Fruit fly (Drosophila melanogaster) whole organism, embryonic: ENCODE measurements around the gene Doc2.

ENCODE experiments used
- CG11504 ChIP-seq: fragments of 200-800 bp; sonication (Bioruptor generic); optimal IDR thresholded peaks from 3 replicates; lab custom pipeline; 2019; ENCODE audit warnings: missing biosample characterization, mild to moderate bottlenecking, missing genetic modification characterization, moderate library complexity
- CG11696 ChIP-seq: fragments of 200-800 bp; sonication (Bioruptor generic); IDR thresholded peaks from 2 replicates; pipeline ENCODE4 v1.3.6; 2022; ENCODE audit warnings: missing biosample characterization, missing genetic modification characterization
- CG12769 ChIP-seq: fragments of 200-800 bp; sonication (Bioruptor generic); optimal IDR thresholded peaks from 2 replicates; lab custom pipeline; 2019; ENCODE audit warnings: missing biosample characterization, mild to moderate bottlenecking, missing genetic modification characterization, moderate library complexity
- CG13296 ChIP-seq: fragments of 200-800 bp; sonication (Bioruptor generic); optimal IDR thresholded peaks from 3 replicates; lab custom pipeline; 2018; ENCODE audit warnings: missing biosample characterization, mild to moderate bottlenecking, missing genetic modification characterization
- CG14014 ChIP-seq: fragments of 200-800 bp; sonication (Bioruptor generic); IDR thresholded peaks from 2 replicates; pipeline ENCODE4 v1.3.6; 2022; ENCODE audit warnings: missing biosample characterization, missing genetic modification characterization
- CG14441 ChIP-seq: fragments of 200-800 bp; sonication (Bioruptor generic); IDR thresholded peaks from 2 replicates; pipeline ENCODE4 v1.3.6; 2022; ENCODE audit warnings: missing biosample characterization, missing genetic modification characterization
- CG14667 ChIP-seq: fragments of 200-800 bp; sonication (Bioruptor generic); IDR thresholded peaks from 2 replicates; pipeline ENCODE4 v1.3.6; 2022; ENCODE audit warnings: missing biosample characterization, missing genetic modification characterization
- CG15514 ChIP-seq: fragments of 200-800 bp; sonication (Bioruptor generic); optimal IDR thresholded peaks from 3 replicates; lab custom pipeline; 2017; ENCODE audit warnings: missing biosample characterization, missing genetic modification characterization, mild to moderate bottlenecking, moderate library complexity, missing genetic modification reagents
- CG17385 ChIP-seq: fragments of 200-800 bp; sonication (Bioruptor generic); optimal IDR thresholded peaks from 3 replicates; lab custom pipeline; 2018; ENCODE audit warnings: missing biosample characterization, mild to moderate bottlenecking, missing genetic modification characterization
- CG3281 ChIP-seq: fragments of 200-800 bp; sonication (Bioruptor generic); optimal IDR thresholded peaks from 3 replicates; lab custom pipeline; 2017; ENCODE audit warnings: missing biosample characterization, mild to moderate bottlenecking, missing genetic modification characterization
- CG34376 ChIP-seq: fragments of 200-800 bp; sonication (Bioruptor generic); optimal IDR thresholded peaks from 2 replicates; lab custom pipeline; 2018; ENCODE audit warnings: missing biosample characterization, mild to moderate bottlenecking, missing genetic modification characterization
- CG4707 ChIP-seq: fragments of 200-800 bp; sonication (Bioruptor generic); optimal IDR thresholded peaks from 2 replicates; lab custom pipeline; 2018; ENCODE audit warnings: missing biosample characterization, mild to moderate bottlenecking, missing genetic modification characterization, moderate library complexity
- CG4730 ChIP-seq: fragments of 200-800 bp; sonication (Bioruptor generic); IDR thresholded peaks from 2 replicates; pipeline ENCODE4 v1.3.6; 2022; ENCODE audit warnings: missing biosample characterization, missing genetic modification characterization
- CG8388 ChIP-seq: fragments of 200-800 bp; sonication (Bioruptor generic); optimal IDR thresholded peaks from 2 replicates; lab custom pipeline; 2019; ENCODE audit warnings: missing biosample characterization, mild to moderate bottlenecking, missing genetic modification characterization, moderate library complexity
- CG8765 ChIP-seq: fragments of 200-800 bp; sonication (Bioruptor generic); IDR thresholded peaks from 2 replicates; pipeline ENCODE4 v1.3.6; 2022; ENCODE audit warnings: missing biosample characterization, missing genetic modification characterization
- CG9609 ChIP-seq: fragments of 200-800 bp; sonication (Bioruptor generic); optimal IDR thresholded peaks from 3 replicates; lab custom pipeline; 2016; ENCODE audit warnings: missing biosample characterization, missing genetic modification characterization
- CTCF ChIP-seq: fragments of 200-800 bp; sonication (Bioruptor generic); optimal IDR thresholded peaks from 2 replicates; lab custom pipeline; 2017; ENCODE audit warnings: missing biosample characterization, mild to moderate bottlenecking, missing genetic modification characterization, moderate library complexity
- CkIIα-i1 ChIP-seq: fragments of 200-800 bp; sonication (Bioruptor generic); IDR thresholded peaks from 2 replicates; pipeline ENCODE4 v1.3.6; 2022; ENCODE audit warnings: missing biosample characterization, missing genetic modification characterization
- CoRest ChIP-seq: fragments of 200-800 bp; sonication (Bioruptor generic); optimal IDR thresholded peaks from 3 replicates; lab custom pipeline; 2018; ENCODE audit warnings: missing biosample characterization, mild to moderate bottlenecking, missing genetic modification characterization, moderate library complexity
- D ChIP-seq, 2 experiments: fragments of 200-800 bp in 1 of 2; fragments of >200 bp in 1 of 2; sonication (Bioruptor generic) in 1 of 2; optimal IDR thresholded peaks; 2 replicates in 1 of 2; 3 replicates in 1 of 2; lab custom pipeline; 2017; ENCODE audit warnings: mild to moderate bottlenecking in 1 of 2, missing biosample characterization in 1 of 2, missing genetic modification characterization in 1 of 2, missing genetic modification reagents in 1 of 2
- Drgx ChIP-seq: fragments of 200-800 bp; sonication (Bioruptor generic); IDR thresholded peaks from 2 replicates; pipeline ENCODE4 v1.3.6; 2022; ENCODE audit warnings: missing biosample characterization, missing genetic modification characterization
- Ets65A ChIP-seq: fragments of 200-800 bp; sonication (Bioruptor generic); peaks from one replicate; lab custom pipeline; 2016; ENCODE audit warnings: missing biosample characterization, missing genetic modification characterization
- Lhr ChIP-seq: fragments of 200-800 bp; sonication (Bioruptor generic); optimal IDR thresholded peaks from 3 replicates; lab custom pipeline; 2017; ENCODE audit warnings: mild to moderate bottlenecking, missing biosample characterization, missing genetic modification reagents, missing genetic modification characterization
- Optix ChIP-seq: fragments of 200-800 bp; sonication (Bioruptor generic); IDR thresholded peaks from 3 replicates; pipeline ENCODE4 v1.3.6; 2022; ENCODE audit warnings: missing biosample characterization, missing genetic modification characterization
- Pdp1 ChIP-seq, 2 experiments: fragments of 200-800 bp; sonication (Bioruptor generic); optimal IDR thresholded peaks; 3 replicates each; lab custom pipeline; 2016; ENCODE audit warnings: missing biosample characterization in 2 of 2, missing genetic modification characterization in 2 of 2, mild to moderate bottlenecking in 1 of 2, moderate library complexity in 1 of 2
- Sry-β ChIP-seq: fragments of 200-800 bp; sonication (Bioruptor generic); optimal IDR thresholded peaks from 2 replicates; lab custom pipeline; 2018; ENCODE audit warnings: missing biosample characterization, mild to moderate bottlenecking, missing genetic modification characterization, moderate library complexity
- Ssrp ChIP-seq: fragments of 200-800 bp; sonication (Bioruptor generic); optimal IDR thresholded peaks from 2 replicates; lab custom pipeline; 2018; ENCODE audit warnings: missing biosample characterization, mild to moderate bottlenecking, missing genetic modification characterization, moderate library complexity
- caup ChIP-seq: fragments of 200-800 bp; sonication (Bioruptor generic); optimal IDR thresholded peaks from 3 replicates; lab custom pipeline; 2017; ENCODE audit warnings: missing biosample characterization, mild to moderate bottlenecking, missing genetic modification characterization, moderate library complexity; ENCODE audit not compliant: severe bottlenecking
- chm ChIP-seq: fragments of 200-800 bp; sonication (Bioruptor generic); IDR thresholded peaks from 2 replicates; pipeline ENCODE4 v1.3.6; 2022; ENCODE audit warnings: missing biosample characterization, missing genetic modification characterization
- croc ChIP-seq: fragments of 200-800 bp; sonication (Bioruptor generic); conservative IDR thresholded peaks from 3 replicates; pipeline ENCODE4 v1.3.6; 2022; ENCODE audit warnings: missing biosample characterization, missing genetic modification characterization
- cwo ChIP-seq: fragments of 200-800 bp; sonication (Bioruptor generic); optimal IDR thresholded peaks from 3 replicates; lab custom pipeline; 2017; ENCODE audit warnings: missing biosample characterization, missing genetic modification characterization, mild to moderate bottlenecking, moderate library complexity, missing genetic modification reagents
- dan ChIP-seq: fragments of 200-800 bp; sonication (Bioruptor generic); IDR thresholded peaks from 2 replicates; pipeline ENCODE4 v1.3.6; 2022; ENCODE audit warnings: missing biosample characterization, missing genetic modification characterization
- danr ChIP-seq: fragments of 200-800 bp; sonication (Bioruptor generic); IDR thresholded peaks from 2 replicates; pipeline ENCODE4 v1.3.6; 2022; ENCODE audit warnings: missing biosample characterization, missing genetic modification characterization
- dimm ChIP-seq: fragments of 200-800 bp; sonication (Bioruptor generic); IDR thresholded peaks from 2 replicates; pipeline ENCODE4 v1.3.6; 2022; ENCODE audit warnings: missing biosample characterization, missing genetic modification characterization
- dmrt11E ChIP-seq: fragments of 200-800 bp; sonication (Bioruptor generic); optimal IDR thresholded peaks from 3 replicates; lab custom pipeline; 2018; ENCODE audit warnings: missing biosample characterization, mild to moderate bottlenecking, missing genetic modification characterization, moderate library complexity
- ems ChIP-seq: fragments of 200-800 bp; sonication (Bioruptor generic); optimal IDR thresholded peaks from 3 replicates; lab custom pipeline; 2016; ENCODE audit warnings: missing biosample characterization, missing genetic modification characterization
- esg ChIP-seq: fragments of 200-800 bp; sonication (Bioruptor generic); conservative IDR thresholded peaks from 2 replicates; pipeline ENCODE4 v1.3.6; 2022; ENCODE audit warnings: missing biosample characterization, missing genetic modification characterization
- exex ChIP-seq: fragments of 200-800 bp; sonication (Bioruptor generic); optimal IDR thresholded peaks from 4 replicates; lab custom pipeline; 2018; ENCODE audit warnings: missing biosample characterization, mild to moderate bottlenecking, missing genetic modification characterization, moderate library complexity
- gsb-n ChIP-seq: fragments of 200-800 bp; sonication (Bioruptor generic); optimal IDR thresholded peaks from 3 replicates; lab custom pipeline; 2018; ENCODE audit warnings: missing biosample characterization, mild to moderate bottlenecking, missing genetic modification characterization
- ind ChIP-seq: fragments of 200-800 bp; sonication (Bioruptor generic); optimal IDR thresholded peaks from 3 replicates; lab custom pipeline; 2016; ENCODE audit warnings: missing biosample characterization, missing genetic modification characterization
- psq ChIP-seq: fragments of 200-800 bp; sonication (Bioruptor generic); optimal IDR thresholded peaks from 2 replicates; lab custom pipeline; 2017; ENCODE audit warnings: missing biosample characterization, missing genetic modification characterization
- run ChIP-seq: fragments of 200-800 bp; sonication (Bioruptor generic); optimal IDR thresholded peaks from 3 replicates; lab custom pipeline; 2018; ENCODE audit warnings: missing biosample characterization, mild to moderate bottlenecking, missing genetic modification characterization
- schlank ChIP-seq: fragments of 200-800 bp; sonication (Bioruptor generic); optimal IDR thresholded peaks from 2 replicates; lab custom pipeline; 2018; ENCODE audit warnings: missing biosample characterization, mild to moderate bottlenecking, missing genetic modification characterization
- shn ChIP-seq: fragments of 200-800 bp; sonication (Bioruptor generic); optimal IDR thresholded peaks from 3 replicates; lab custom pipeline; 2016; ENCODE audit warnings: missing biosample characterization, missing genetic modification characterization
- tna ChIP-seq: fragments of 200-800 bp; sonication (Bioruptor generic); IDR thresholded peaks from 2 replicates; pipeline ENCODE4 v1.3.6; 2022; ENCODE audit warnings: missing biosample characterization, missing genetic modification characterization; ENCODE audit not compliant: partially characterized antibody
- twi ChIP-seq: fragments of 200-800 bp; optimal IDR thresholded peaks from 2 replicates; lab custom pipeline; 2019; ENCODE audit warnings: missing biosample characterization, mild to moderate bottlenecking, missing genetic modification characterization, moderate library complexity
- unpg ChIP-seq: fragments of 200-800 bp; sonication (Bioruptor generic); optimal IDR thresholded peaks from 3 replicates; lab custom pipeline; 2018; ENCODE audit warnings: missing biosample characterization, mild to moderate bottlenecking, missing genetic modification characterization, moderate library complexity
- zen ChIP-seq: fragments of 200-800 bp; sonication (Bioruptor generic); optimal IDR thresholded peaks from 3 replicates; lab custom pipeline; 2018; ENCODE audit warnings: missing biosample characterization, mild to moderate bottlenecking, missing genetic modification characterization, moderate library complexity

Gene Doc2

DNA sequence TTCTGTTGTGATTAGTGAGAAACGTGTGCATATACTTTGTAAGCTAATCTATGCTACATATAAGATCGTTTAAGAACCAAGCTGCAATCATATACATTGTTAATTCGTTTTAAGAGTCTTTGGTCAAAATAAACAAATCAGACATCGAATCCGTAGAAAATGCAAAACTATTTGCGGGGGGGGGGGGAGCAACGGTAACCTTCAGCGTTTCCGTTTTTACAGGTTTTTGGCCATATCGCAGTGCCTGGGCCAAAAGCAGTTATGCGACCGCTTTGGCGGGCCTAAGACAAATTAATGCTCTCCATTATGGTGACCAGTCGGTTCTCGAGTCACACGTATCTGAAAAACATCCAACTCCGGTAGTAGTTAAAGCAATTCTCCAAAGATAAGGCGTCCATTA is 25.9 kb upstream of the Doc2 start:
- no peak for TF ChIP-seq ind
- TF ChIP-seq unpg (GFP tag; lab: Kevin White, UChicago): no peak
- no peak for TF ChIP-seq CG4707 (GFP tag; lab: Kevin White, UChicago)
- no peak for TF ChIP-seq exex (tag; lab: Kevin White, UChicago)
- no peak for TF ChIP-seq danr (GFP tag; lab: Robert Waterston, UW)
- no peak for TF ChIP-seq CG14441 (GFP tag; lab: Robert Waterston, UW)
- TF ChIP-seq, all 482 proteins: peak for 0

DNA sequence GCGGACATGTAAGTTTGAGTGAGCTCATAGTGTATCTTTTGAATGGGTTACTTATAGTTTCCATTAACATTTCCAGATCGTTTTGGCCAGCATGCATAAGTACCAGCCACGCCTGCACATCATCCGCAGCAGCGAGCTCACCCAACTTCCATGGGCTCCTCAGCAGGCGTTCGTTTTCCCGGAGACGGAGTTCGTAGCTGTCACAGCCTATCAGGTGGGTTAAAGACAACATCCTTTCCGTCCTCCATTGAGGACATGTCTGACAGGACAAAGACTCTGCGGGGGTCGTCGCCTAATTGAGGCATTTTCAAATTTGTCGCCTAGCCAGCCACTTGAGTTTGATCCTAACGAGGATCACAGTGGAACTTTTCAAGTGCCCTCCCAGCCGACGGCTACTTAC is 24.6 kb upstream of the Doc2 start:
- TF ChIP-seq D (optimal IDR thresholded peaks at IDR 0.05; lab: Kevin White, UChicago): peak; percentile 80
- TF ChIP-seq D (GFP tag; optimal IDR thresholded peaks at IDR 0.05; lab: Kevin White, UChicago): no peak
- TF ChIP-seq CG8765: no peak
- peak; percentile 77 for TF ChIP-seq twi
- TF ChIP-seq zen (tag; lab: Kevin White, UChicago): peak; percentile 76
- no peak for TF ChIP-seq CTCF (GFP tag; lab: Kevin White, UChicago)
- TF ChIP-seq dimm (GFP tag; lab: Robert Waterston, UW): no peak
- no peak for TF ChIP-seq CG15514 (GFP tag; lab: Kevin White, UChicago)
- no peak for TF ChIP-seq schlank (tag; lab: Kevin White, UChicago)
- TF ChIP-seq chm (GFP tag; lab: Robert Waterston, UW): no peak
- TF ChIP-seq Ets65A: no peak
- no peak for TF ChIP-seq shn (GFP tag; lab: Kevin White, UChicago)
- TF ChIP-seq run (tag; lab: Kevin White, UChicago): no peak
- TF ChIP-seq CG4730: no peak
- no peak for TF ChIP-seq CG13296
- no peak for TF ChIP-seq CG9609 (GFP tag; lab: Kevin White, UChicago)
- no peak for TF ChIP-seq gsb-n (tag; lab: Kevin White, UChicago)
- no peak for TF ChIP-seq Pdp1 (GFP tag; optimal IDR thresholded peaks at IDR 0.05; lab: Kevin White, UChicago)
- TF ChIP-seq ems: no peak
- no peak for TF ChIP-seq Drgx

DNA sequence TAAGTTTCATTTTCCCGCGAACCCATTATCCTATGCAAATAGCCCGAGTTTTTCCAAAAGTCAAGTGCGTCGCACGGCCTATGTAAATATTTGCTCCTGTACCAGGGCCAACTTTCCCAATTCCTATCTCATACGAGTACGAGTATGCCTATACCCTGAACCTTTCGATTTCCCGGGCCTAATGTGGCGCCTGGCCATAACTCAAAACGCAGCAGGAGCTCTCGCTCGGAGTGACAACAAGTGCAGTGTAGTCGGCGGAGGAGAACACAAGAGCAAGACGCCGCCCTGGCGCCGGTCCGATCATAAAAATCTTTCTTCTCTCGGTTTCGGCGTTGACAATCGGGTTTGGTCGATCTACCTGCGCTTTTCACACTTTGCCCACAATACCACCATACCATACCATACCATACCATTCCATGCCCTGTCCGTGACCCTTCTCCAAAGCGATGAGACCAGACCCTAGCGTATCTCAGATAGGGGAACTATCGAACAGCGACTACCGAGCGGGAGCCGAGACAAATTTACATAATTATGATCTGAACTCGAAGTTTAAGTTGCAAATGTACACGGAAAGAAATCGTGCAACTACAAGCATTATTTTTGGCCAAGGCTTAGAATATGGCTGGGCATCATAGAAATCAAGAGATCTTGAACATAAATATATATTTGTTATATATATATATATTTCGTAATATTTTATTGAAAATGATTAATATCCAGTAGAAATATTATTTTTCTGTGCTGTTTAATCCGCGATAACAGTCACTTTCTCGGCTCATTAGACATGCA is 23.3 kb upstream of the Doc2 start:
- TF ChIP-seq CG3281 (GFP tag; lab: Kevin White, UChicago) (no peak), CG17385 (peak; percentile 35), esg (GFP tag; lab: Robert Waterston, UW) (peak; percentile 40; the same call in 1 of the 2 replicates), caup (GFP tag; lab: Kevin White, UChicago) (no peak), CkIIα-i1 (GFP tag; lab: Robert Waterston, UW) (no peak), CG12769 (no peak), CG14667 (peak; percentile 27; the same call in 1 of the 2 replicates), Sry-β (GFP tag; lab: Kevin White, UChicago) (no peak), psq (no peak), Ssrp (tag; lab: Kevin White, UChicago) (peak; percentile 68), croc (GFP tag; lab: Robert Waterston, UW) (peak; percentile 45; the same call in 1 of the 3 replicates), CG11504 (tag; lab: Kevin White, UChicago) (peak; percentile 64), Lhr (GFP tag; lab: Kevin White, UChicago) (peak; percentile 4), CG14014 (no peak), dmrt11E (peak; percentile 80), dan (GFP tag; lab: Robert Waterston, UW) (no peak), Optix (GFP tag; lab: Robert Waterston, UW) (no peak), unpg (GFP tag; lab: Kevin White, UChicago) (peak; percentile 55), CG11696 (GFP tag; lab: Robert Waterston, UW) (no peak), CG34376 (GFP tag; lab: Kevin White, UChicago) (no peak), cwo (GFP tag; lab: Kevin White, UChicago) (no peak), CG8388 (GFP tag; lab: Kevin White, UChicago) (peak; percentile 51), tna (GFP tag; lab: Robert Waterston, UW) (no peak), CoRest (tag; lab: Kevin White, UChicago) (peak; percentile 37)
